Worm (Caenorhabditis elegans): ENCODE data around the gene spp-4.
"Not testable (repeated sequence)": the region's sequence is repeated elsewhere in the genome, so short reads cannot be mapped to it uniquely, and the experiment has no call there.

The spp-4 gene

ce11 chrX:7318639-7319038, at the start of gene spp-4:
spp-4 (minus strand) TSS chrX:7318756.
- TF ChIP-seq aly-1 (tag; optimal IDR thresholded peaks at IDR 0.05): no peak
- no peak for TF ChIP-seq tbx-11 (GFP tag; IDR thresholded peaks at IDR 0.05)
- no peak for TF ChIP-seq flt-1 (GFP tag; IDR thresholded peaks at IDR 0.05)
- no peak for TF ChIP-seq tbx-37 (GFP tag; conservative IDR thresholded peaks at IDR 0.05)
- TF ChIP-seq hmbx-1 (tag; optimal IDR thresholded peaks at IDR 0.05): no peak
- no peak for TF ChIP-seq pes-1 (GFP tag; IDR thresholded peaks at IDR 0.05)
- TF ChIP-seq ets-7 (tag; optimal IDR thresholded peaks at IDR 0.05): no peak
- no peak for TF ChIP-seq ama-1 (optimal IDR thresholded peaks at IDR 0.05)
- TF ChIP-seq ceh-13 (GFP tag; optimal IDR thresholded peaks at IDR 0.05): no peak
- no peak for TF ChIP-seq tra-4 (tag; optimal IDR thresholded peaks at IDR 0.05)
- TF ChIP-seq scrt-1 (GFP tag; IDR thresholded peaks at IDR 0.05): no peak
- TF ChIP-seq ceh-36 (tag; optimal IDR thresholded peaks at IDR 0.05): no peak
- TF ChIP-seq hnd-1 (tag; optimal IDR thresholded peaks at IDR 0.05): no peak

ce11 chrX:7365267-7365666, 46.7 kb upstream of the spp-4 start, which contains the start of gene C56G3.2:
C56G3.2 (plus strand) TSS chrX:7365567.
- TF ChIP-seq ets-7, B0310.2, aly-1 (tag; optimal IDR thresholded peaks at IDR 0.05): not testable (repeated sequence)

ce11 chrX:7343747-7344146, 25.2 kb upstream of the spp-4 start, which contains the start of gene C07D8.5:
C07D8.5 (plus strand) TSS chrX:7344047.
- TF ChIP-seq hnd-1 (tag; optimal IDR thresholded peaks at IDR 0.05) (no peak), ceh-13 (GFP tag; optimal IDR thresholded peaks at IDR 0.05) (no peak), F13C5.2 (tag; optimal IDR thresholded peaks at IDR 0.05) (no peak), scrt-1 (GFP tag; IDR thresholded peaks at IDR 0.05) (no peak), ets-7 (tag; optimal IDR thresholded peaks at IDR 0.05) (no peak), tbx-11 (GFP tag; IDR thresholded peaks at IDR 0.05) (no peak), B0310.2 (tag; optimal IDR thresholded peaks at IDR 0.05) (no peak), ceh-36 (tag; optimal IDR thresholded peaks at IDR 0.05) (no peak), sea-1 (GFP tag; conservative IDR thresholded peaks at IDR 0.05) (no peak), hmg-4 (GFP tag; optimal IDR thresholded peaks at IDR 0.05) (no peak)

- TF ChIP-seq ama-1 (optimal IDR thresholded peaks at IDR 0.05) (no peak), tbx-37 (GFP tag; conservative IDR thresholded peaks at IDR 0.05) (no peak), ceh-36 (tag; optimal IDR thresholded peaks at IDR 0.05) (no peak)
Observed at ce11 chrX:7343218-7343617, 24.7 kb upstream of the spp-4 start.

- TF ChIP-seq aly-1 (tag; optimal IDR thresholded peaks at IDR 0.05) (no peak), ceh-36 (tag; optimal IDR thresholded peaks at IDR 0.05) (no peak), tra-4 (tag; optimal IDR thresholded peaks at IDR 0.05) (no peak), hnd-1 (tag; optimal IDR thresholded peaks at IDR 0.05) (no peak), ets-7 (tag; optimal IDR thresholded peaks at IDR 0.05) (no peak), scrt-1 (GFP tag; IDR thresholded peaks at IDR 0.05) (no peak), B0310.2 (tag; optimal IDR thresholded peaks at IDR 0.05) (no peak), F13C5.2 (tag; optimal IDR thresholded peaks at IDR 0.05) (no peak), ama-1 (optimal IDR thresholded peaks at IDR 0.05) (no peak), tbx-11 (GFP tag; IDR thresholded peaks at IDR 0.05) (no peak), sea-1 (GFP tag; conservative IDR thresholded peaks at IDR 0.05) (no peak), hmg-4 (GFP tag; optimal IDR thresholded peaks at IDR 0.05) (no peak), ceh-13 (GFP tag; optimal IDR thresholded peaks at IDR 0.05) (no peak), flt-1 (GFP tag; IDR thresholded peaks at IDR 0.05) (no peak), hmbx-1 (tag; optimal IDR thresholded peaks at IDR 0.05) (no peak), pes-1 (GFP tag; IDR thresholded peaks at IDR 0.05) (no peak), tbx-37 (GFP tag; conservative IDR thresholded peaks at IDR 0.05) (no peak)
Observed at ce11 chrX:7340915-7341559, 22.5 kb upstream of the spp-4 start, which contains the start of gene C07D8.6. C07D8.6 (plus strand) TSS chrX:7341509.

- TF ChIP-seq tbx-37 (GFP tag; conservative IDR thresholded peaks at IDR 0.05) (no peak), hmg-4 (GFP tag; optimal IDR thresholded peaks at IDR 0.05) (peak; percentile 12), ama-1 (optimal IDR thresholded peaks at IDR 0.05) (peak; percentile 53)
Observed at ce11 chrX:7340394-7340793, 21.8 kb upstream of the spp-4 start.

- TF ChIP-seq ets-7 (tag; optimal IDR thresholded peaks at IDR 0.05): no peak
- TF ChIP-seq F13C5.2 (tag; optimal IDR thresholded peaks at IDR 0.05): peak; percentile 42
- peak; percentile 78 for TF ChIP-seq hmg-4 (GFP tag; optimal IDR thresholded peaks at IDR 0.05)
Observed at ce11 chrX:7334302-7334724, 15.8 kb upstream of the spp-4 start, which contains the start of gene epg-7. epg-7 (plus strand) TSS chrX:7334714.

ce11 chrX:7330685-7331196, 12.2 kb upstream of the spp-4 start, which contains the start of gene ttr-30:
ttr-30 (plus strand) TSS chrX:7330949.
- TF ChIP-seq tbx-37 (GFP tag; conservative IDR thresholded peaks at IDR 0.05) (no peak), tra-4 (tag; optimal IDR thresholded peaks at IDR 0.05) (no peak), ets-7 (tag; optimal IDR thresholded peaks at IDR 0.05) (no peak), hmg-4 (GFP tag; optimal IDR thresholded peaks at IDR 0.05) (no peak), aly-1 (tag; optimal IDR thresholded peaks at IDR 0.05) (no peak), tbx-11 (GFP tag; IDR thresholded peaks at IDR 0.05) (no peak), ama-1 (optimal IDR thresholded peaks at IDR 0.05) (no peak), pes-1 (GFP tag; IDR thresholded peaks at IDR 0.05) (no peak), flt-1 (GFP tag; IDR thresholded peaks at IDR 0.05) (no peak), hnd-1 (tag; optimal IDR thresholded peaks at IDR 0.05) (no peak), hmbx-1 (tag; optimal IDR thresholded peaks at IDR 0.05) (no peak), ceh-13 (GFP tag; optimal IDR thresholded peaks at IDR 0.05) (no peak), scrt-1 (GFP tag; IDR thresholded peaks at IDR 0.05) (no peak), F13C5.2 (tag; optimal IDR thresholded peaks at IDR 0.05) (no peak), ceh-36 (tag; optimal IDR thresholded peaks at IDR 0.05) (no peak), B0310.2 (tag; optimal IDR thresholded peaks at IDR 0.05) (no peak), sea-1 (GFP tag; conservative IDR thresholded peaks at IDR 0.05) (no peak)

Data from whole organism, early embryonic.